Worm (Caenorhabditis elegans): ENCODE data around the gene srh-2.

DNA sequence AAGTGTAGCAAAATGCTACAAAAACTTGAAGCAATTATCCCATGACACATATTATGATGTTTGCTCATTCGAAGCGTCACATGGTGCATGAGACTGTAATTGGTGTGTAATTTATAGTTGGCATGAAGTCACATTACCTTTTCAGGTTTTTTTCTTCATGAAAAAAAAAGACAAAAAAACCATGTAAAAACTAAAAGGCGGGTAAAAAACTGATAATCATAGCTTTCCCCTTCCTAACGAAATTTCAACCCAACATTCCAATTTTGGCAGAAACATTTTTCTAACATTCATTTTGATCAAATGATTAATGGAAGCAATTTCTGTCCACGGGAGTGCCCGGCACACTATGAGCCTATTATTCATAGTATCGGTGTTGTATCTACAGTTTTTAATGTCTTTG, 19.9 kb downstream of the srh-2 start, which contains the start of gene sri-4:
- TF ChIP-seq C38D4.7 (GFP tag; optimal IDR thresholded peaks at IDR 0.05) (no peak), nhr-11 (tag; optimal IDR thresholded peaks at IDR 0.05) (no peak), tbx-2 (tag; optimal IDR thresholded peaks at IDR 0.05) (no peak), hlh-6 (tag; optimal IDR thresholded peaks at IDR 0.05) (no peak)

Measured in whole organism, late embryonic.